Worm (Caenorhabditis elegans) whole organism, young adult: ENCODE measurements around the gene nspc-15.

Source experiments
- B0019.2 ChIP-seq: fragments of 200-800 bp; sonication (Bioruptor generic); conservative IDR thresholded peaks from 2 replicates; pipeline ENCODE4 v1.3.6; 2022; ENCODE audit warnings: missing genetic modification reagents, missing genetic modification characterization, missing compliant biosample characterization
- F10E7.11 ChIP-seq: sonication (generic microtip); optimal IDR thresholded peaks from 2 replicates; lab custom pipeline; 2017; ENCODE audit warnings: mild to moderate bottlenecking, missing genetic modification characterization, moderate library complexity, missing compliant biosample characterization
- F22D6.2 ChIP-seq: sonication (generic microtip); optimal IDR thresholded peaks from 2 replicates; lab custom pipeline; 2016; ENCODE audit warnings: mild to moderate bottlenecking, missing genetic modification characterization, missing compliant biosample characterization
- F33H1.4 ChIP-seq: fragments of 200-800 bp; sonication (Bioruptor generic); IDR thresholded peaks from 2 replicates; pipeline ENCODE4 v1.3.6; 2022; ENCODE audit warnings: missing genetic modification reagents, missing genetic modification characterization, missing compliant biosample characterization
- F39B2.1 ChIP-seq: fragments of 200-800 bp; sonication (Bioruptor generic); IDR thresholded peaks from 2 replicates; pipeline ENCODE4 v1.3.6; 2022; ENCODE audit warnings: missing genetic modification reagents, missing genetic modification characterization, missing compliant biosample characterization
- F55B11.4 ChIP-seq: sonication (generic microtip); optimal IDR thresholded peaks from 2 replicates; lab custom pipeline; 2016; ENCODE audit warnings: missing compliant biosample characterization, missing genetic modification characterization, borderline replicate concordance; ENCODE audit not compliant: insufficient read depth
- F57A8.1 ChIP-seq: fragments of 200-800 bp; sonication (Bioruptor generic); optimal IDR thresholded peaks from 2 replicates; lab custom pipeline; 2018; ENCODE audit warnings: mild to moderate bottlenecking, missing genetic modification characterization, moderate library complexity, missing compliant biosample characterization
- F57C9.4 ChIP-seq: sonication (generic microtip); optimal IDR thresholded peaks from 2 replicates; lab custom pipeline; 2017; ENCODE audit warnings: mild to moderate bottlenecking, missing genetic modification characterization, missing compliant biosample characterization
- K11D2.4 ChIP-seq: fragments of 200-800 bp; sonication (Bioruptor generic); IDR thresholded peaks from 2 replicates; pipeline ENCODE4 v1.3.6; 2022; ENCODE audit warnings: missing genetic modification reagents, missing genetic modification characterization, missing compliant biosample characterization
- ZK185.1 ChIP-seq: sonication (generic microtip); optimal IDR thresholded peaks from 2 replicates; lab custom pipeline; 2016; ENCODE audit warnings: mild to moderate bottlenecking, missing genetic modification characterization, missing compliant biosample characterization; ENCODE audit not compliant: poor library complexity, severe bottlenecking
- aptf-3 ChIP-seq: fragments of 200-800 bp; sonication (Bioruptor generic); IDR thresholded peaks from 2 replicates; pipeline ENCODE4 v1.3.6; 2022; ENCODE audit warnings: missing genetic modification characterization, missing compliant biosample characterization
- athp-1 ChIP-seq: sonication (generic microtip); optimal IDR thresholded peaks from 2 replicates; lab custom pipeline; 2017; ENCODE audit warnings: mild to moderate bottlenecking, missing genetic modification characterization, missing compliant biosample characterization
- attf-3 ChIP-seq: fragments of 200-800 bp; sonication (Bioruptor generic); conservative IDR thresholded peaks from 2 replicates; pipeline ENCODE4 v1.3.6; 2022; ENCODE audit warnings: missing genetic modification reagents, missing genetic modification characterization, missing compliant biosample characterization
- attf-5 ChIP-seq: fragments of 200-800 bp; sonication (Bioruptor generic); optimal IDR thresholded peaks from 2 replicates; lab custom pipeline; 2018; ENCODE audit warnings: mild to moderate bottlenecking, missing genetic modification characterization, missing compliant biosample characterization
- cebp-2 ChIP-seq: fragments of 200-800 bp; sonication (Bioruptor generic); IDR thresholded peaks from 2 replicates; pipeline ENCODE4 v1.3.6; 2022; ENCODE audit warnings: missing genetic modification characterization, missing compliant biosample characterization
- ceh-40 ChIP-seq: fragments of 200-800 bp; sonication (Bioruptor generic); IDR thresholded peaks from 2 replicates; pipeline ENCODE4 v1.3.6; 2022; ENCODE audit warnings: missing genetic modification characterization, missing compliant biosample characterization
- ceh-58 ChIP-seq: fragments of 200-800 bp; sonication (Bioruptor generic); IDR thresholded peaks from 2 replicates; pipeline ENCODE4 v1.3.6; 2022; ENCODE audit warnings: missing genetic modification characterization, missing compliant biosample characterization
- ceh-79 ChIP-seq: sonication (generic microtip); optimal IDR thresholded peaks from 2 replicates; lab custom pipeline; 2017; ENCODE audit warnings: mild to moderate bottlenecking, missing genetic modification characterization, missing compliant biosample characterization
- ceh-91 ChIP-seq: fragments of 200-800 bp; sonication (Bioruptor generic); IDR thresholded peaks from 2 replicates; pipeline ENCODE4 v1.3.6; 2022; ENCODE audit warnings: missing genetic modification reagents, missing genetic modification characterization, missing compliant biosample characterization
- dpl-1 ChIP-seq: fragments of 150-350 bp; optimal IDR thresholded peaks from 2 replicates; lab custom pipeline; 2014; ENCODE audit warnings: missing biosample characterization, missing genetic modification reagents, missing genetic modification characterization
- egrh-3 ChIP-seq: fragments of 200-800 bp; sonication (Bioruptor generic); IDR thresholded peaks from 2 replicates; pipeline ENCODE4 v1.3.6; 2022; ENCODE audit warnings: missing genetic modification reagents, missing genetic modification characterization, missing compliant biosample characterization
- ets-4 ChIP-seq: fragments of 200-800 bp; sonication (Bioruptor generic); optimal IDR thresholded peaks from 2 replicates; lab custom pipeline; 2018; ENCODE audit warnings: mild to moderate bottlenecking, missing genetic modification characterization, missing compliant biosample characterization
- hlh-26 ChIP-seq: fragments of 200-800 bp; sonication (Bioruptor generic); conservative IDR thresholded peaks from 2 replicates; pipeline ENCODE4 v1.3.6; 2022; ENCODE audit warnings: missing genetic modification reagents, missing genetic modification characterization, missing compliant biosample characterization
- let-607 ChIP-seq, 2 experiments: fragments of 200-800 bp in 1 of 2; sonication (Bioruptor generic) in 1 of 2; sonication (generic microtip) in 1 of 2; optimal IDR thresholded peaks; 2 replicates each; lab custom pipeline; 2016 to 2018; ENCODE audit warnings: mild to moderate bottlenecking in 2 of 2, missing compliant biosample characterization in 2 of 2, missing genetic modification characterization in 2 of 2, moderate library complexity in 2 of 2, missing genotype in 1 of 2
- lsl-1 ChIP-seq: fragments of 200-800 bp; sonication (Bioruptor generic); optimal IDR thresholded peaks from 2 replicates; lab custom pipeline; 2018; ENCODE audit warnings: mild to moderate bottlenecking, missing genetic modification characterization, moderate library complexity, missing compliant biosample characterization
- madf-10 ChIP-seq: sonication (generic microtip); optimal IDR thresholded peaks from 2 replicates; lab custom pipeline; 2016; ENCODE audit warnings: mild to moderate bottlenecking, missing genetic modification characterization, missing compliant biosample characterization
- mxl-1 ChIP-seq: sonication (generic microtip); optimal IDR thresholded peaks from 2 replicates; lab custom pipeline; 2016; ENCODE audit warnings: missing genetic modification characterization, missing compliant biosample characterization
- nfya-1 ChIP-seq: sonication (generic microtip); optimal IDR thresholded peaks from 2 replicates; lab custom pipeline; 2017; ENCODE audit warnings: antibody characterized with exemption, missing compliant biosample characterization, missing genetic modification characterization, borderline replicate concordance; ENCODE audit not compliant: insufficient read depth
- nfya-2 ChIP-seq: fragments of 200-800 bp; sonication (Bioruptor generic); IDR thresholded peaks from 2 replicates; pipeline ENCODE4 v1.3.6; 2022; ENCODE audit warnings: missing genetic modification reagents, missing genetic modification characterization, missing compliant biosample characterization
- nhr-120 ChIP-seq: fragments of 200-800 bp; sonication (Bioruptor generic); IDR thresholded peaks from 2 replicates; pipeline ENCODE4 v1.3.6; 2022; ENCODE audit warnings: missing genetic modification characterization, missing compliant biosample characterization
- nhr-27 ChIP-seq: fragments of 200-800 bp; sonication (Bioruptor generic); optimal IDR thresholded peaks from 2 replicates; lab custom pipeline; 2018; ENCODE audit warnings: mild to moderate bottlenecking, missing genetic modification characterization, moderate library complexity, missing compliant biosample characterization
- pbrm-1 ChIP-seq: fragments of 200-800 bp; sonication (Bioruptor generic); IDR thresholded peaks from 2 replicates; pipeline ENCODE4 v1.3.6; 2022; ENCODE audit warnings: missing genetic modification reagents, missing genetic modification characterization, missing compliant biosample characterization
- pha-4 ChIP-seq: fragments of 150-350 bp; sonication (generic microtip); optimal IDR thresholded peaks from 2 replicates; lab custom pipeline; 2014; ENCODE audit warnings: missing biosample characterization, missing genetic modification reagents, missing genetic modification characterization
- rcor-1 ChIP-seq: fragments of 200-800 bp; sonication (Bioruptor generic); IDR thresholded peaks from 2 replicates; pipeline ENCODE4 v1.3.6; 2022; ENCODE audit warnings: missing genetic modification reagents, missing genetic modification characterization, missing compliant biosample characterization
- rec-8 ChIP-seq, 2 experiments: sonication (generic microtip); optimal IDR thresholded peaks; 2 replicates each; lab custom pipeline; 2016; ENCODE audit warnings: mild to moderate bottlenecking in 2 of 2, missing genetic modification characterization in 2 of 2, missing genetic modification reagents in 2 of 2, missing genotype in 2 of 2, missing biosample characterization in 1 of 2, missing compliant biosample characterization in 1 of 2, moderate library complexity in 1 of 2
- repo-1 ChIP-seq: sonication (generic microtip); optimal IDR thresholded peaks from 2 replicates; lab custom pipeline; 2017; ENCODE audit warnings: mild to moderate bottlenecking, missing genetic modification characterization, missing compliant biosample characterization
- rpc-1 ChIP-seq, 2 experiments: fragments of 150-350 bp in 1 of 2; sonication (generic microtip) in 1 of 2; optimal IDR thresholded peaks; 2 replicates each; lab custom pipeline; 2014 to 2018; ENCODE audit warnings: missing biosample characterization in 1 of 2, missing genetic modification characterization in 1 of 2, missing genetic modification reagents in 1 of 2, missing genotype in 1 of 2
- snpc-1.1 ChIP-seq: sonication (generic microtip); optimal IDR thresholded peaks from 2 replicates; lab custom pipeline; 2017; ENCODE audit warnings: missing genetic modification characterization, mild to moderate bottlenecking, missing compliant biosample characterization, antibody characterized with exemption, moderate library complexity, missing genotype, missing genetic modification reagents; ENCODE audit not compliant: insufficient read depth
- unc-130 ChIP-seq: sonication (generic microtip); optimal IDR thresholded peaks from 2 replicates; lab custom pipeline; 2016; ENCODE audit warnings: missing genetic modification reagents, missing genetic modification characterization, missing compliant biosample characterization
- unc-62 ChIP-seq: fragments of 150-350 bp; optimal IDR thresholded peaks from 2 replicates; lab custom pipeline; 2014; ENCODE audit warnings: missing biosample characterization, missing genetic modification reagents, missing genetic modification characterization
- zfh-2 ChIP-seq: fragments of 200-800 bp; sonication (Bioruptor generic); conservative IDR thresholded peaks from 2 replicates; pipeline ENCODE4 v1.3.6; 2022; ENCODE audit warnings: missing genetic modification reagents, missing genetic modification characterization, missing compliant biosample characterization
- zim-3 ChIP-seq: sonication (generic microtip); optimal IDR thresholded peaks from 2 replicates; lab custom pipeline; 2017; ENCODE audit warnings: mild to moderate bottlenecking, missing genetic modification characterization, moderate library complexity, missing compliant biosample characterization
- ztf-18 ChIP-seq: sonication (generic microtip); optimal IDR thresholded peaks from 2 replicates; lab custom pipeline; 2016; ENCODE audit warnings: missing genotype, mild to moderate bottlenecking, missing genetic modification characterization, missing compliant biosample characterization
- ztf-22 ChIP-seq: fragments of 200-800 bp; sonication (Bioruptor generic); optimal IDR thresholded peaks from 2 replicates; lab custom pipeline; 2018; ENCODE audit warnings: mild to moderate bottlenecking, missing genetic modification characterization, moderate library complexity, missing compliant biosample characterization
- ztf-25 ChIP-seq: fragments of 200-800 bp; sonication (Bioruptor generic); IDR thresholded peaks from 2 replicates; pipeline ENCODE4 v1.3.6; 2022; ENCODE audit warnings: missing genetic modification reagents, missing genetic modification characterization, missing compliant biosample characterization
- ztf-26 ChIP-seq: sonication (generic microtip); optimal IDR thresholded peaks from 2 replicates; lab custom pipeline; 2017; ENCODE audit warnings: missing genetic modification characterization, missing compliant biosample characterization
- ztf-28 ChIP-seq: fragments of 200-800 bp; sonication (Bioruptor generic); IDR thresholded peaks from 2 replicates; pipeline ENCODE4 v1.3.6; 2022; ENCODE audit warnings: missing genetic modification reagents, missing genetic modification characterization, missing compliant biosample characterization

nspc-15 gene

ce11 chrX:12362951-12363486 lies 2.5 kb downstream of the nspc-15 start (continued):
- peak; percentile 94 for TF ChIP-seq rcor-1 (GFP tag; lab: Robert Waterston, UW)
- TF ChIP-seq attf-3 = 0 out of 2 replicates have a peak, but pooled peaks have one; percentile 38
- TF ChIP-seq athp-1 (tag; lab: Kevin White, UChicago) = peak; percentile 46
- no peak for TF ChIP-seq aptf-3 (GFP tag; lab: Robert Waterston, UW)
- peak in 1 of 2 experiments; percentile 47 for TF ChIP-seq rec-8 (tag; optimal IDR thresholded peaks at IDR 0.05; lab: Kevin White, UChicago)
- no peak for TF ChIP-seq F33H1.4
- peak; percentile 91 for TF ChIP-seq F10E7.11 (tag; lab: Kevin White, UChicago)
- peak; percentile 15 for TF ChIP-seq rpc-1 (optimal IDR thresholded peaks at IDR 0.05; lab: Kevin White, UChicago)
- TF ChIP-seq rpc-1 (tag; optimal IDR thresholded peaks at IDR 0.05; lab: Kevin White, UChicago) = no peak
- TF ChIP-seq ztf-28 = no peak
- peak; percentile 98 for TF ChIP-seq K11D2.4 (GFP tag; lab: Robert Waterston, UW)
- TF ChIP-seq cebp-2 (GFP tag; lab: Robert Waterston, UW) = peak; percentile 93; the same call in 1 of the 2 replicates
- peak; percentile 89 for TF ChIP-seq ets-4
- no peak for TF ChIP-seq dpl-1 (GFP tag; lab: Kevin White, UChicago)
- no peak for TF ChIP-seq B0019.2
- TF ChIP-seq ZK185.1 (tag; lab: Kevin White, UChicago) = peak; percentile 99
- TF ChIP-seq attf-5 (GFP tag; lab: Kevin White, UChicago) = peak; percentile 54
- no peak for TF ChIP-seq ztf-25
- TF ChIP-seq snpc-1.1 (tag; lab: Kevin White, UChicago) = peak; percentile 53
- TF ChIP-seq ztf-22 = peak; percentile 67
- peak; percentile 76 to 93 for TF ChIP-seq let-607 (tag; optimal IDR thresholded peaks at IDR 0.05; lab: Kevin White, UChicago)
- TF ChIP-seq unc-130 (GFP tag; lab: Kevin White, UChicago) = peak; percentile 33
- peak; percentile 85 for TF ChIP-seq F57A8.1 (GFP tag; lab: Kevin White, UChicago)
- TF ChIP-seq F57C9.4 (tag; lab: Kevin White, UChicago) = peak; percentile 71
- TF ChIP-seq ztf-18 (tag; lab: Kevin White, UChicago) = peak; percentile 79
- peak; percentile 96 for TF ChIP-seq madf-10
- no peak for TF ChIP-seq ceh-58 (GFP tag; lab: Robert Waterston, UW)
- no peak for TF ChIP-seq F39B2.1
- peak; percentile 86 for TF ChIP-seq ceh-79
- TF ChIP-seq mxl-1 = no peak
- TF ChIP-seq repo-1 = peak; percentile 99
- TF ChIP-seq F22D6.2 (tag; lab: Kevin White, UChicago) = peak; percentile 94
- no peak for TF ChIP-seq zfh-2 (GFP tag; lab: Robert Waterston, UW)
- TF ChIP-seq ceh-91 = no peak
- peak; percentile 97 for TF ChIP-seq pha-4 (tag; lab: Kevin White, UChicago)
- no peak for TF ChIP-seq unc-62 (GFP tag; lab: Kevin White, UChicago)
- 0 out of 2 replicates have a peak, but pooled peaks have one; percentile 28 for TF ChIP-seq ceh-40
- TF ChIP-seq lsl-1 (GFP tag; lab: Kevin White, UChicago) = no peak
- no peak for TF ChIP-seq nfya-1
- no peak for TF ChIP-seq nhr-120
- no peak for TF ChIP-seq hlh-26 (GFP tag; lab: Robert Waterston, UW)
- no peak for TF ChIP-seq nfya-2 (GFP tag; lab: Robert Waterston, UW)
- peak; percentile 80 for TF ChIP-seq nhr-27 (tag; lab: Kevin White, UChicago)
- TF ChIP-seq F55B11.4 = no peak
- peak; percentile 99 for TF ChIP-seq ztf-26 (tag; lab: Kevin White, UChicago)
- TF ChIP-seq egrh-3 (GFP tag; lab: Robert Waterston, UW) = 0 out of 2 replicates have a peak, but pooled peaks have one; percentile 16
- peak; percentile 23 for TF ChIP-seq zim-3 (tag; lab: Kevin White, UChicago)
- peak; percentile 90 for TF ChIP-seq pbrm-1
